Fruit fly (Drosophila melanogaster): Measurements from ENCODE around the gene Atac1.
A peak's percentile ranks its signal among the peaks of the same experiment; 100 is the strongest.

Atac1 gene

DNA sequence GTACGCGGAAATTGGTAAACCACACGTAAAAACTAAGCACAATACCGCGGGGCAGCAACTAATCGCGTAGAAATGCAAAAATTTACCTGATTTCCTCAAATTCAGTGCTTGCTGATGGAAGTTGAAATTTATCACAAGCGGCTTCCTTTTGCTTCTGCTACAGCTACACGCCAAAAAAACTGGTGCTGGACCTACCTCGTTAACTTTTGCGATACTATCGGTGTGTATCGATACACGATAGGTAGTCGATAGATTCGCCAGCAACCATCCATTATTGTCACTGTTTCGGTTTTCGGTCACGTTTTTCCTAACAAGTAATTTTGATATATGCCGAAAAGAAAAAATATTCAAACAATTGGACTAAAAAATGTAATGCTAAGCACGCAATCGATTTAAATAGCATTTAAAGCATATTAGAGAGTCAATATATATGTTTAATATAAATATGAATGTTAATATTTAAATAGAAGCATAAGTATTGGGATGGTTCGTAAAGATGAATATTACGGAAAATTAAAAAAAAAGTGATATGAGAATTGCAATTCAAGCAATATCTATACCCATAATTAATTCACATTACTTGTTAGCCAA is 7.4 kb upstream of the Atac1 start, which contains the start of gene Sumo (continued):
- TF ChIP-seq CoRest (tag; optimal IDR thresholded peaks at IDR 0.05) (peak; percentile 35), CG17186 (GFP tag; optimal IDR thresholded peaks at IDR 0.05) (no peak), CG11247 (GFP tag; IDR thresholded peaks at IDR 0.05) (no peak), NFAT (GFP tag; IDR thresholded peaks at IDR 0.05) (peak; percentile 86), ems (GFP tag; optimal IDR thresholded peaks at IDR 0.05) (no peak), sens (GFP tag) (no peak), eyg (GFP tag; optimal IDR thresholded peaks at IDR 0.05) (no peak), Side (GFP tag; optimal IDR thresholded peaks at IDR 0.05) (no peak), CG31388 (GFP tag; optimal IDR thresholded peaks at IDR 0.05) (no peak), CG8478 (optimal IDR thresholded peaks at IDR 0.05) (no peak), MESR4 (GFP tag; optimal IDR thresholded peaks at IDR 0.05) (peak; percentile 81), CG16863 (GFP tag; optimal IDR thresholded peaks at IDR 0.05) (no peak), sob (GFP tag; IDR thresholded peaks at IDR 0.05) (peak; percentile 31; the same call in 1 of the 2 replicates), CG4820 (GFP tag; optimal IDR thresholded peaks at IDR 0.05) (no peak), br (optimal IDR thresholded peaks at IDR 0.05) (no peak), CG12659 (GFP tag; optimal IDR thresholded peaks at IDR 0.05) (peak; percentile 50), usp (GFP tag; optimal IDR thresholded peaks at IDR 0.05) (no peak), CG11696 (GFP tag; IDR thresholded peaks at IDR 0.05) (no peak), Awh (GFP tag; IDR thresholded peaks at IDR 0.05) (no peak), CG12942 (GFP tag; optimal IDR thresholded peaks at IDR 0.05) (no peak), seq (GFP tag; IDR thresholded peaks at IDR 0.05) (no peak), sisA (GFP tag; IDR thresholded peaks at IDR 0.05) (0 out of 2 replicates have a peak, but pooled peaks have one; percentile 3), CG9932 (GFP tag; IDR thresholded peaks at IDR 0.05) (peak; percentile 93), corto (GFP tag; optimal IDR thresholded peaks at IDR 0.05) (no peak), sim (GFP tag; IDR thresholded peaks at IDR 0.05) (0 out of 2 replicates have a peak, but pooled peaks have one; percentile 11), vfl (GFP tag; optimal IDR thresholded peaks at IDR 0.05) (no peak), Max (GFP tag; optimal IDR thresholded peaks at IDR 0.05) (no peak), CG3726 (GFP tag; IDR thresholded peaks at IDR 0.05) (no peak), nau (GFP tag; optimal IDR thresholded peaks at IDR 0.05) (no peak), gsb-n (tag; optimal IDR thresholded peaks at IDR 0.05) (no peak), tin (GFP tag; optimal IDR thresholded peaks at IDR 0.05) (no peak), schlank (tag; optimal IDR thresholded peaks at IDR 0.05) (no peak), Lim3 (GFP tag; IDR thresholded peaks at IDR 0.05) (no peak), sens-2 (GFP tag; IDR thresholded peaks at IDR 0.05) (no peak), CG3847 (GFP tag; IDR thresholded peaks at IDR 0.05) (peak; percentile 47), CG1832 (GFP tag; optimal IDR thresholded peaks at IDR 0.05) (no peak), CG32767 (GFP tag; IDR thresholded peaks at IDR 0.05) (no peak), CG11398 (GFP tag; optimal IDR thresholded peaks at IDR 0.05) (no peak), CG16813 (GFP tag; IDR thresholded peaks at IDR 0.05; ENCODE audit: partially characterized antibody) (peak; percentile 100), Rfx (GFP tag; IDR thresholded peaks at IDR 0.05) (peak; percentile 76), CG4854 (GFP tag; optimal IDR thresholded peaks at IDR 0.05) (no peak), Rx (GFP tag; IDR thresholded peaks at IDR 0.05) (no peak), CG9437 (GFP tag; optimal IDR thresholded peaks at IDR 0.05) (no peak), Optix (GFP tag; IDR thresholded peaks at IDR 0.05) (no peak), Bgb (GFP tag; IDR thresholded peaks at IDR 0.05; ENCODE audit: partially characterized antibody) (peak; percentile 99), oc (tag; optimal IDR thresholded peaks at IDR 0.05) (no peak), slp2 (GFP tag; optimal IDR thresholded peaks at IDR 0.05) (no peak), CG11093 (GFP tag; IDR thresholded peaks at IDR 0.05) (no peak), tgo (GFP tag; IDR thresholded peaks at IDR 0.05) (no peak), unpg (GFP tag; optimal IDR thresholded peaks at IDR 0.05) (no peak), ATbp (GFP tag; optimal IDR thresholded peaks at IDR 0.05) (no peak), Atf6 (GFP tag; IDR thresholded peaks at IDR 0.05) (no peak), gem (tag; optimal IDR thresholded peaks at IDR 0.05) (peak; percentile 21)
